Worm (Caenorhabditis elegans): ENCODE measurements around the gene cyp-35A5.

The cyp-35A5 gene

ce11 chrV:3953739-3954138, 17.6 kb downstream of the cyp-35A5 start, which contains the start of gene str-247:
TSS of gene str-247 (plus strand) at chrV:3954039.
- TF ChIP-seq pqm-1 (tag; optimal IDR thresholded peaks at IDR 0.05) = no peak
- no peak for TF ChIP-seq syd-9 (tag; optimal IDR thresholded peaks at IDR 0.05)
- no peak for TF ChIP-seq pha-4 (tag; optimal IDR thresholded peaks at IDR 0.05)
- no peak for TF ChIP-seq dmd-4 (tag; optimal IDR thresholded peaks at IDR 0.05; ENCODE audit: borderline replicate concordance)
- no peak for TF ChIP-seq fax-1 (tag; optimal IDR thresholded peaks at IDR 0.05)
- no peak for TF ChIP-seq nfya-1 (tag; optimal IDR thresholded peaks at IDR 0.05)
- TF ChIP-seq ttx-3 (tag; optimal IDR thresholded peaks at IDR 0.05) = no peak
- no peak for TF ChIP-seq elt-4 (tag; optimal IDR thresholded peaks at IDR 0.05)
- TF ChIP-seq pax-1 (tag; optimal IDR thresholded peaks at IDR 0.05) = no peak
- TF ChIP-seq ceh-31 (tag; optimal IDR thresholded peaks at IDR 0.05) = no peak
- no peak for TF ChIP-seq ceh-48 (tag; optimal IDR thresholded peaks at IDR 0.05)
- no peak for TF ChIP-seq ceh-18 (tag; optimal IDR thresholded peaks at IDR 0.05)
- no peak for TF ChIP-seq Y22D7AL.16 (tag; optimal IDR thresholded peaks at IDR 0.05)
- TF ChIP-seq hlh-8 (tag; optimal IDR thresholded peaks at IDR 0.05) = no peak

DNA sequence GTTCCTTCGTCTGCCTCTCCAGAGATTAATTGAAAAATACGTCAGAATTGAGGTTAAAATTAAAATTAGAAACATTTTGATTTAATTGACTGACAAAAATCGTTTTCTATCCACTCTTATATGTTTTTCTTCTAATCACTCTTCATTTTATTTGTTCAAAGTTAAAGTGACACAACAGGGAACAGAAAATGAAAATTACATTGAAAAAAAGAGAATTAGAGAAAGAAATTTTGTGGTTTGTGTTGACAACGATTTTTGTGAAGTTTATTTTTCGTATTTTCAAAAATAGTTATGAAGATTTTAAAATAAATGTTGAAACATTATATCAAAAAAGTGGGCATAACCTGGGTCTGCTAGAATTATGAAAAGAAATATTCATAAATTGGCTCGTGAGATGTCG, 21.5 kb downstream of the cyp-35A5 start, which contains the start of gene cyp-34A5:
TSS of gene cyp-34A5 (minus strand) at position 101 of the 400 bp plus-strand sequence.
- TF ChIP-seq elt-2 (tag; optimal IDR thresholded peaks at IDR 0.05) (no peak), ama-1 (optimal IDR thresholded peaks at IDR 0.05) (no peak), syd-9 (tag; optimal IDR thresholded peaks at IDR 0.05) (no peak), pha-2 (tag; optimal IDR thresholded peaks at IDR 0.05) (no peak), sox-4 (tag; optimal IDR thresholded peaks at IDR 0.05) (no peak), nhr-232 (tag; optimal IDR thresholded peaks at IDR 0.05) (no peak), fax-1 (tag; optimal IDR thresholded peaks at IDR 0.05) (no peak), ztf-16 (tag; optimal IDR thresholded peaks at IDR 0.05) (no peak), K09A11.1 (tag; optimal IDR thresholded peaks at IDR 0.05; ENCODE audit: insufficient read depth) (no peak)

DNA sequence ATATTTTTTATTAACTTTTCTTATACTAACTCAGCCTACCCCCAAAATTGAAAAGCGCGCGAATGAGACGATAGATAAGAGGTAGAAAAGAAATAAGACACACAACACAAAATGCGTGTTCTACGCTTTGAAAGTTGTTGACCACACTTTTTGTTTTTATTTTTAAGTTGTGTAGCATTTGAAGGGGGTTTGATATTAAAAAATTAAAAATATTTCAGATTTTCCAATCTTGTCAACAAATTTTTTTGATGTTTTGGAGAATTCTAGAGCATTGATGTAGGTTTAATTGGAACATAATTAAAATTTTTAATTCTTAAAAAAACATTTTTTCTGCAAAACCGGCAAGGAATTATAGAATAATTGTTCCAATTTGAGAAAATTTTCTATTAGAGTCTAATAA, 25.1 kb downstream of the cyp-35A5 start, which contains the start of gene cyp-34A6:
TSS of gene cyp-34A6 (minus strand) at position 101 of the 400 bp plus-strand sequence.
- no peak for TF ChIP-seq pha-2 (tag; optimal IDR thresholded peaks at IDR 0.05)
- TF ChIP-seq che-1 (tag; optimal IDR thresholded peaks at IDR 0.05) = no peak
- TF ChIP-seq nhr-232 (tag; optimal IDR thresholded peaks at IDR 0.05) = no peak
- TF ChIP-seq hlh-30 (tag; optimal IDR thresholded peaks at IDR 0.05; ENCODE audit: insufficient read depth) = no peak
- TF ChIP-seq pha-4 (tag; optimal IDR thresholded peaks at IDR 0.05) = no peak
- TF ChIP-seq npax-4 (tag; optimal IDR thresholded peaks at IDR 0.05) = no peak
- no peak for TF ChIP-seq C38D4.7 (GFP tag; optimal IDR thresholded peaks at IDR 0.05)
- no peak for TF ChIP-seq mec-3 (tag; optimal IDR thresholded peaks at IDR 0.05; ENCODE audit: borderline replicate concordance)
- TF ChIP-seq pqm-1 (tag; optimal IDR thresholded peaks at IDR 0.05) = no peak
- TF ChIP-seq elt-2 (tag; optimal IDR thresholded peaks at IDR 0.05) = no peak

ce11 chrV:3963715-3964114, 27.6 kb downstream of the cyp-35A5 start, which contains the start of gene cyp-34A7:
TSS of gene cyp-34A7 (minus strand) at chrV:3963815.
- no peak for TF ChIP-seq fkh-10 (GFP tag; optimal IDR thresholded peaks at IDR 0.05)
- no peak for TF ChIP-seq ceh-24 (tag; optimal IDR thresholded peaks at IDR 0.05)
- TF ChIP-seq ceh-18 (tag; optimal IDR thresholded peaks at IDR 0.05) = no peak
- no peak for TF ChIP-seq hlh-30 (tag; optimal IDR thresholded peaks at IDR 0.05; ENCODE audit: insufficient read depth)
- TF ChIP-seq dve-1 (tag; optimal IDR thresholded peaks at IDR 0.05) = no peak
- TF ChIP-seq lin-11 (tag; optimal IDR thresholded peaks at IDR 0.05) = no peak
- no peak for TF ChIP-seq che-1 (tag; optimal IDR thresholded peaks at IDR 0.05)
- TF ChIP-seq ets-4 (tag; optimal IDR thresholded peaks at IDR 0.05) = no peak
- TF ChIP-seq K09A11.1 (tag; optimal IDR thresholded peaks at IDR 0.05; ENCODE audit: insufficient read depth) = no peak
- no peak for TF ChIP-seq pha-4 (tag; optimal IDR thresholded peaks at IDR 0.05)
- no peak for TF ChIP-seq hlh-15 (tag; optimal IDR thresholded peaks at IDR 0.05)

DNA sequence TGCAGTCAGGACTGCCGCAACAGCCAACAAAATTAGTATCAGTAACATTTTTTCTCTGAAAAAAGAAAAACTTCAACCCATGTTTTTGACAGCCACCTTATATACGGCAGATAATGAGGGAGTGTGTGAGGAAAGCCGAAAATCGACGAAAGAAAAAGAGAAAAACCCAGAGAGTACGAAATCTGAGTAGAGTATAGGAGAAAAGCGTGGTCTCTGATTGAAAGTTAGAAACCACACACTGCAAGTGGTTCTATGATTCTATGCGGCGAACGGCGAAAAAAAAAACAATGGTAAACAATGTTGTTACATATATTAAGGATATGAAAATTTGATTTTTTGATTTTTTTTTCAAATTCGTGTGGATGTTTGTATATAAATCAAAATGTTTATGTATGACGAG, 31.6 kb downstream of the cyp-35A5 start, which contains the start of gene cyp-34A8:
TSS of gene cyp-34A8 (minus strand) at position 62 of the 400 bp plus-strand sequence.
- no peak for TF ChIP-seq ceh-18 (tag; optimal IDR thresholded peaks at IDR 0.05)
- no peak for TF ChIP-seq pros-1 (tag; optimal IDR thresholded peaks at IDR 0.05)
- no peak for TF ChIP-seq zip-5 (tag; optimal IDR thresholded peaks at IDR 0.05)
- TF ChIP-seq nfya-1 (tag; optimal IDR thresholded peaks at IDR 0.05) = no peak
- TF ChIP-seq ceh-34 (tag; optimal IDR thresholded peaks at IDR 0.05) = no peak
- TF ChIP-seq sdc-2 (tag; optimal IDR thresholded peaks at IDR 0.05) = no peak

All from whole organism, late embryonic.